Fruit fly (Drosophila melanogaster): ENCODE results near the gene C3G.
A peak's percentile ranks its signal among the peaks of the same experiment; 100 is the strongest.

C3G gene

DNA sequence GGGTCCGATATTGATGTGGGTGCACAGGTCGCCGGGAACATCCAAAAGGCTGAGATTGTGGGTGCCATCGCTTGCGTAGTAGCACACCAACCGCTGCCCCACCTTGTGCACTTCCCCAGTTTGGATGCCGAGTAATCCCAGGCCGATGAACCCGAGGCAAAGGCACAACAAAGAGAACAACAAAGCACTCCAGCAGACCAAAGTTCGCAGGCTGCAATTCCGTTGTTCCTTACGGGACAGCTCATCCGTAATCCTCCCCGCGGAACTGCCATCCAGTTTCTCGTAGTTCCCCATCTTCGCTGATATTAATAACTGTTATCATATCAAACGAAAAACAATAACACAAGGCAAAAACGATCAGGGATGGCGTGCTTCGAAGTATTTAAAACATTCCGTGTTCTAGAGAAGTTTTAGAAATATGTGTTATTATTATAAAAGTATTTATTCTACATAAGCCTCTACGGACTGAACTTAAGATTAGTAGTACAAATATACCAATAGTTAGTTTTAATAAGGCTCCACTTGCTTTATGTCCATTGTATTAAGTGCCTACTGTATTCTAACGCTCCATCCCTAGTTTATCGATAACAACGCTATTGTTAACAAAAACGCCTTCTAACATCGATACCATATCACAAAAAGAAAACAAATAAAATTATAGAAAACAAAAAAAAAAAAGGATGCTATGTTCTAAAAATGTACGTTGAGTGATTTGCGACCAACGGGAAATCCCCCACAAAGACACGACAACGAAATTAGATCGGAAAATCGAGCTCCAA is 46.0 kb upstream of the C3G start, which contains the start of the genes Cht11 and CG4558 (continued):
- TF ChIP-seq acj6 (GFP tag; optimal IDR thresholded peaks at IDR 0.05) (peak; percentile 85), OdsH (GFP tag; optimal IDR thresholded peaks at IDR 0.05) (peak; percentile 87), Sox102F (GFP tag; optimal IDR thresholded peaks at IDR 0.05) (peak; percentile 86), CG7368 (GFP tag; optimal IDR thresholded peaks at IDR 0.05) (peak; percentile 60), svp (GFP tag) (peak; percentile 92), Sox14 (GFP tag; optimal IDR thresholded peaks at IDR 0.05) (peak; percentile 91), CG15336 (GFP tag; IDR thresholded peaks at IDR 0.05) (peak; percentile 79; the same call in 1 of the 2 replicates), achi (GFP tag; optimal IDR thresholded peaks at IDR 0.05) (peak; percentile 83), CG8119 (GFP tag; IDR thresholded peaks at IDR 0.05) (peak; percentile 82), CG10631 (GFP tag; optimal IDR thresholded peaks at IDR 0.05) (peak; percentile 87), CG3032 (tag; optimal IDR thresholded peaks at IDR 0.05) (peak; percentile 83), topi (GFP tag; optimal IDR thresholded peaks at IDR 0.05) (peak; percentile 87), fd59A (GFP tag; optimal IDR thresholded peaks at IDR 0.05) (peak; percentile 58), Blimp-1 (GFP tag; optimal IDR thresholded peaks at IDR 0.05) (peak; percentile 39), CG11762 (GFP tag; optimal IDR thresholded peaks at IDR 0.05; ENCODE audit: insufficient read depth) (peak; percentile 67), CG6792 (GFP tag; optimal IDR thresholded peaks at IDR 0.05) (peak; percentile 80), lz (GFP tag; optimal IDR thresholded peaks at IDR 0.05) (peak; percentile 89)

DNA sequence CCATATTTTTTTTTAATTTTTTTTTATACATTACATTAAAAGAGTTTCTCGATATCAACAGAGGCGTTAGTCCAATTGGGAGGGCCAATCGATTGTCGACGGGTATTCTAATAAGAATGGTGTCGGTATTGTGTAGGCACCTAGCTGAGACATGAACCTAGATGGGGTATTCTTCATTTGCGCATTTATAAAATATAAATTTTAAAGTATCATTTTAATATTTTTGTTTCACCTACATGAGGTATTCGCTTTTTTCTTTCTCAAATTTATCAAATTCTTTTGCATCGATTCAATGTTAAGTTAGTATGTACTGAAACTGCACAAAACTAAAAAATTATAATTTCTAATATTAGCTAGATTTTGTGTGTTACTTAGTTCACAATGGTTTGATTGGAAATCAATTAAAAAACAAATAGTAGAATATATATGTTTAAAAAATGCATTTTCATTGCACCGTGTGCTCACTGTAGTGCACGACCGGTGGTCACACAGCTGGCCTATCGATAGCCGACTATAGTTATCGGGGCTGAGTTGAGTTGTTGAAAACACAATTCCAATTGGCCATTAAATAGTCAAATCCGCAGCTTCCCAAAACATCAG is 40.5 kb upstream of the C3G start, which contains the start of the genes CG14435 and Tmf:
CG14435 (minus strand) TSS at position 81 of the 600 bp plus-strand sequence.
Tmf (plus strand) TSS at position 501 of the 600 bp plus-strand sequence.
- TF ChIP-seq CG6808 (GFP tag; optimal IDR thresholded peaks at IDR 0.05) (peak; percentile 65), net (GFP tag; optimal IDR thresholded peaks at IDR 0.05) (peak; percentile 60), CG31627 (GFP tag; optimal IDR thresholded peaks at IDR 0.05) (peak; percentile 75), CG4318 (GFP tag; optimal IDR thresholded peaks at IDR 0.05) (peak; percentile 73), OdsH (GFP tag; optimal IDR thresholded peaks at IDR 0.05) (peak; percentile 78), CG8119 (GFP tag; IDR thresholded peaks at IDR 0.05) (peak; percentile 77), CG15336 (GFP tag; IDR thresholded peaks at IDR 0.05) (peak; percentile 67), CG8632 (GFP tag; optimal IDR thresholded peaks at IDR 0.05) (peak; percentile 73), CG6163 (GFP tag; IDR thresholded peaks at IDR 0.05) (peak; percentile 85), Hr38 (GFP tag; optimal IDR thresholded peaks at IDR 0.05) (no peak), CG16779 (tag; optimal IDR thresholded peaks at IDR 0.05) (no peak), CG9139 (GFP tag; optimal IDR thresholded peaks at IDR 0.05) (no peak), svp (GFP tag) (peak; percentile 89), CG11902 (GFP tag; optimal IDR thresholded peaks at IDR 0.05) (peak; percentile 63), esn (GFP tag; optimal IDR thresholded peaks at IDR 0.05) (peak; percentile 83), CG8319 (GFP tag; optimal IDR thresholded peaks at IDR 0.05) (peak; percentile 22), CG11762 (GFP tag; optimal IDR thresholded peaks at IDR 0.05; ENCODE audit: insufficient read depth) (peak; percentile 53), Blimp-1 (GFP tag; optimal IDR thresholded peaks at IDR 0.05) (peak; percentile 47), Eip78C (GFP tag) (peak; percentile 90), CG11294 (GFP tag; IDR thresholded peaks at IDR 0.05) (peak; percentile 62; the same call in 1 of the 2 replicates), topi (GFP tag; optimal IDR thresholded peaks at IDR 0.05) (peak; percentile 73), Smox (GFP tag; optimal IDR thresholded peaks at IDR 0.05) (peak; percentile 62), Lpt (GFP tag; optimal IDR thresholded peaks at IDR 0.05) (peak; percentile 63), Hr4 (GFP tag; optimal IDR thresholded peaks at IDR 0.05) (peak; percentile 81), CG32006 (GFP tag; optimal IDR thresholded peaks at IDR 0.05) (peak; percentile 83), lz (GFP tag; optimal IDR thresholded peaks at IDR 0.05) (peak; percentile 81), acj6 (GFP tag; optimal IDR thresholded peaks at IDR 0.05) (peak; percentile 78), Sox15 (GFP tag; optimal IDR thresholded peaks at IDR 0.05) (peak; percentile 69), salr (GFP tag; optimal IDR thresholded peaks at IDR 0.05) (peak; percentile 23 to 64), eg (GFP tag; IDR thresholded peaks at IDR 0.05) (peak; percentile 80), dac (GFP tag; optimal IDR thresholded peaks at IDR 0.05) (peak; percentile 48), fd59A (GFP tag; optimal IDR thresholded peaks at IDR 0.05) (peak; percentile 59), pdm3 (GFP tag; optimal IDR thresholded peaks at IDR 0.05) (peak; percentile 79), CG6792 (GFP tag; optimal IDR thresholded peaks at IDR 0.05) (peak; percentile 63), CG3919 (GFP tag; optimal IDR thresholded peaks at IDR 0.05) (peak; percentile 70), cyc (GFP tag; optimal IDR thresholded peaks at IDR 0.05) (peak; percentile 70), CG7368 (GFP tag; optimal IDR thresholded peaks at IDR 0.05) (peak; percentile 31), dsx (GFP tag; optimal IDR thresholded peaks at IDR 0.05; ENCODE audit: poor library complexity, severe bottlenecking) (peak; percentile 69), Hr39 (GFP tag; optimal IDR thresholded peaks at IDR 0.05) (peak; percentile 68), Ets21C (GFP tag; optimal IDR thresholded peaks at IDR 0.05) (peak; percentile 66), Eip75B (GFP tag; optimal IDR thresholded peaks at IDR 0.05) (peak; percentile 72)

All from whole organism, prepupa.